Fruit fly (Drosophila melanogaster) S2 (cell line): ENCODE results near the gene Act5C.

Experiments used
- CG8478 ChIP-seq: fragments of >200 bp; optimal IDR thresholded peaks from 2 replicates; lab custom pipeline; 2018
- CTCF ChIP-seq, 2 experiments: fragments of >200 bp; optimal IDR thresholded peaks; 2 replicates each; lab custom pipeline; 2018

- TF ChIP-seq CG8478 (lab: Kevin White, UChicago) (no peak), CTCF (optimal IDR thresholded peaks at IDR 0.05; lab: Kevin White, UChicago) (no peak)
These were observed 47.2 kb upstream of the Act5C start, which contains the start of gene CG43136 for dm6 chrX:5853461-5853860.
